Worm (Caenorhabditis elegans) whole organism, L3 larva: Measurements from ENCODE around the gene ZK1010.12.

ENCODE experiments used
- R02D3.7 ChIP-seq: fragments of 150-350 bp; optimal IDR thresholded peaks from 2 replicates; lab custom pipeline; 2014; ENCODE audit warnings: missing biosample characterization, missing genetic modification characterization
- ZK546.5 ChIP-seq: sonication (generic microtip); optimal IDR thresholded peaks from 2 replicates; lab custom pipeline; 2017; ENCODE audit warnings: missing biosample characterization, missing genetic modification characterization
- aly-2 ChIP-seq: fragments of 150-350 bp; optimal IDR thresholded peaks from 2 replicates; lab custom pipeline; 2014; ENCODE audit warnings: missing biosample characterization, missing genetic modification characterization
- ama-1 ChIP-seq: fragments of 150-350 bp; optimal IDR thresholded peaks from 2 replicates; lab custom pipeline; 2018
- ceh-16 ChIP-seq: sonication (generic microtip); optimal IDR thresholded peaks from 2 replicates; lab custom pipeline; 2017; ENCODE audit warnings: missing biosample characterization, missing genetic modification characterization
- ceh-28 ChIP-seq: fragments of 150-350 bp; optimal IDR thresholded peaks from 2 replicates; lab custom pipeline; 2014; ENCODE audit warnings: missing biosample characterization, missing genetic modification reagents, missing genetic modification characterization
- ceh-82 ChIP-seq: fragments of 150-350 bp; optimal IDR thresholded peaks from 2 replicates; lab custom pipeline; 2014; ENCODE audit warnings: missing biosample characterization, missing genetic modification characterization
- daf-12 ChIP-seq: fragments of 150-350 bp; optimal IDR thresholded peaks from 2 replicates; lab custom pipeline; 2014; ENCODE audit warnings: missing biosample characterization, missing genetic modification reagents, missing genetic modification characterization
- egl-27 ChIP-seq: sonication (generic microtip); optimal IDR thresholded peaks from 4 replicates; lab custom pipeline; 2017; ENCODE audit warnings: missing biosample characterization, missing genetic modification reagents, missing genetic modification characterization
- egl-5 ChIP-seq: fragments of 150-350 bp; optimal IDR thresholded peaks from 2 replicates; lab custom pipeline; 2017; ENCODE audit warnings: missing biosample characterization, missing genetic modification reagents, missing genetic modification characterization, inconsistent platforms
- elt-1 ChIP-seq: fragments of 150-350 bp; optimal IDR thresholded peaks from 2 replicates; lab custom pipeline; 2014; ENCODE audit warnings: missing biosample characterization, missing genetic modification characterization
- elt-2 ChIP-seq: sonication (generic microtip); optimal IDR thresholded peaks from 2 replicates; lab custom pipeline; 2016; ENCODE audit warnings: missing genetic modification reagents, mild to moderate bottlenecking, missing genetic modification characterization, missing compliant biosample characterization
- elt-3 ChIP-seq, 3 experiments: fragments of 150-350 bp in 1 of 3; sonication (generic microtip) in 2 of 3; optimal IDR thresholded peaks; 2 replicates in 2 of 3; 4 replicates in 1 of 3; lab custom pipeline; 2014 to 2017; ENCODE audit warnings: missing biosample characterization in 3 of 3, missing genetic modification characterization in 3 of 3
- eor-1 ChIP-seq, 2 experiments: fragments of 150-350 bp; optimal IDR thresholded peaks; 2 replicates each; lab custom pipeline; 2014 to 2018; ENCODE audit warnings: missing biosample characterization in 2 of 2, missing genetic modification characterization in 2 of 2
- fkh-10 ChIP-seq: sonication (generic microtip); optimal IDR thresholded peaks from 2 replicates; lab custom pipeline; 2017; ENCODE audit warnings: missing biosample characterization, missing genetic modification reagents, missing genetic modification characterization
- fkh-2 ChIP-seq: fragments of 150-350 bp; optimal IDR thresholded peaks from 2 replicates; lab custom pipeline; 2014; ENCODE audit warnings: missing biosample characterization, missing genetic modification reagents, missing genetic modification characterization
- hmg-11 ChIP-seq: sonication (generic microtip); optimal IDR thresholded peaks from 2 replicates; lab custom pipeline; 2016; ENCODE audit warnings: missing genetic modification characterization, missing compliant biosample characterization
- jun-1 ChIP-seq: fragments of 150-350 bp; optimal IDR thresholded peaks from 2 replicates; lab custom pipeline; 2014; ENCODE audit warnings: missing biosample characterization, missing genetic modification reagents, missing genetic modification characterization
- lin-15B ChIP-seq: fragments of 150-350 bp; optimal IDR thresholded peaks from 2 replicates; lab custom pipeline; 2014; ENCODE audit warnings: missing biosample characterization, missing genetic modification characterization
- lin-39 ChIP-seq: fragments of 150-350 bp; optimal IDR thresholded peaks from 2 replicates; lab custom pipeline; 2018; ENCODE audit warnings: missing biosample characterization, missing genetic modification reagents, missing genetic modification characterization
- lsy-12 ChIP-seq: sonication (generic microtip); optimal IDR thresholded peaks from 2 replicates; lab custom pipeline; 2016; ENCODE audit warnings: mild to moderate bottlenecking, missing genetic modification characterization, missing compliant biosample characterization
- mdl-1 ChIP-seq: fragments of 150-350 bp; optimal IDR thresholded peaks from 2 replicates; lab custom pipeline; 2014; ENCODE audit warnings: missing biosample characterization, missing genetic modification characterization
- mml-1 ChIP-seq: fragments of 150-350 bp; sonication (generic microtip); optimal IDR thresholded peaks from 3 replicates; lab custom pipeline; 2014; ENCODE audit warnings: missing biosample characterization, missing genetic modification characterization
- nhr-11 ChIP-seq: fragments of 150-350 bp; optimal IDR thresholded peaks from 2 replicates; lab custom pipeline; 2014; ENCODE audit warnings: missing biosample characterization, missing genetic modification characterization
- nhr-12 ChIP-seq: fragments of 150-350 bp; optimal IDR thresholded peaks from 2 replicates; lab custom pipeline; 2014; ENCODE audit warnings: missing biosample characterization, missing genetic modification characterization
- nhr-23 ChIP-seq: fragments of 150-350 bp; optimal IDR thresholded peaks from 2 replicates; lab custom pipeline; 2014; ENCODE audit warnings: missing biosample characterization, missing genetic modification reagents, missing genetic modification characterization
- nhr-237 ChIP-seq: fragments of 150-350 bp; optimal IDR thresholded peaks from 2 replicates; lab custom pipeline; 2014; ENCODE audit warnings: missing biosample characterization, missing genetic modification characterization
- nhr-25 ChIP-seq: sonication (generic microtip); optimal IDR thresholded peaks from 2 replicates; lab custom pipeline; 2017; ENCODE audit warnings: missing biosample characterization, missing genetic modification characterization
- nhr-28 ChIP-seq: fragments of 150-350 bp; optimal IDR thresholded peaks from 2 replicates; lab custom pipeline; 2014; ENCODE audit warnings: missing biosample characterization, missing genetic modification characterization
- nhr-43 ChIP-seq: sonication (generic microtip); optimal IDR thresholded peaks from 2 replicates; lab custom pipeline; 2016; ENCODE audit warnings: mild to moderate bottlenecking, missing genetic modification characterization, missing compliant biosample characterization; ENCODE audit not compliant: poor library complexity, severe bottlenecking
- nhr-67 ChIP-seq: fragments of 150-350 bp; optimal IDR thresholded peaks from 2 replicates; lab custom pipeline; 2014; ENCODE audit warnings: missing biosample characterization, missing genetic modification characterization
- nhr-76 ChIP-seq: fragments of 150-350 bp; sonication (generic microtip); optimal IDR thresholded peaks from 5 replicates; lab custom pipeline; 2014; ENCODE audit warnings: missing biosample characterization, missing genetic modification characterization
- nhr-77 ChIP-seq: fragments of 150-350 bp; optimal IDR thresholded peaks from 2 replicates; lab custom pipeline; 2014; ENCODE audit warnings: missing biosample characterization, missing genetic modification characterization
- pha-4 ChIP-seq: fragments of 150-350 bp; optimal IDR thresholded peaks from 2 replicates; lab custom pipeline; 2014; ENCODE audit warnings: missing biosample characterization, missing genetic modification reagents, missing genetic modification characterization
- pqm-1 ChIP-seq: fragments of 150-350 bp; optimal IDR thresholded peaks from 2 replicates; lab custom pipeline; 2017; ENCODE audit warnings: missing biosample characterization, missing genetic modification characterization, inconsistent platforms
- sea-2 ChIP-seq: fragments of 150-350 bp; sonication (generic microtip); optimal IDR thresholded peaks from 4 replicates; lab custom pipeline; 2014; ENCODE audit warnings: missing biosample characterization, missing genetic modification reagents, missing genetic modification characterization
- skn-1 ChIP-seq: fragments of 150-350 bp; optimal IDR thresholded peaks from 2 replicates; lab custom pipeline; 2014; ENCODE audit warnings: missing biosample characterization, missing genetic modification characterization
- snpc-4 ChIP-seq: fragments of 150-350 bp; optimal IDR thresholded peaks from 2 replicates; lab custom pipeline; 2014; ENCODE audit warnings: missing biosample characterization, missing genetic modification characterization
- unc-62 ChIP-seq: fragments of 150-350 bp; sonication (generic microtip); optimal IDR thresholded peaks from 4 replicates; lab custom pipeline; 2014; ENCODE audit warnings: missing biosample characterization, missing genetic modification reagents, missing genetic modification characterization
- zag-1 ChIP-seq: fragments of 150-350 bp; optimal IDR thresholded peaks from 2 replicates; lab custom pipeline; 2014; ENCODE audit warnings: missing biosample characterization, missing genetic modification characterization
- ztf-11 ChIP-seq: fragments of 150-350 bp; optimal IDR thresholded peaks from 2 replicates; lab custom pipeline; 2014; ENCODE audit warnings: missing biosample characterization, missing genetic modification characterization
- ztf-4 ChIP-seq: fragments of 150-350 bp; optimal IDR thresholded peaks from 2 replicates; lab custom pipeline; 2014; ENCODE audit warnings: missing biosample characterization, missing genetic modification characterization

Gene ZK1010.12

ce11 chrIII:13004316-13004715 lies 13.2 kb downstream of the ZK1010.12 start:
- TF ChIP-seq pqm-1 (no peak), eor-1 (tag; optimal IDR thresholded peaks at IDR 0.05; lab: Kevin White, UChicago) (no peak), skn-1 (tag; lab: Kevin White, UChicago) (no peak), lin-39 (no peak), ceh-16 (tag; lab: Kevin White, UChicago) (no peak), ztf-11 (tag; lab: Kevin White, UChicago) (no peak), daf-12 (tag; lab: Kevin White, UChicago) (no peak), zag-1 (tag; lab: Kevin White, UChicago) (no peak), egl-27 (no peak)

- no peak for TF ChIP-seq elt-2 (tag; lab: Kevin White, UChicago)
- TF ChIP-seq elt-1, result no peak
- TF ChIP-seq nhr-25, result no peak
- no peak for TF ChIP-seq ama-1 (lab: Kevin White, UChicago)
- TF ChIP-seq pha-4, result no peak
- TF ChIP-seq daf-12 (tag; lab: Kevin White, UChicago), result no peak
Observed at ce11 chrIII:13005161-13005560, 14.1 kb downstream of the ZK1010.12 start, which contains the start of gene snf-7. TSS of gene snf-7 (plus strand) at chrIII:13005461.

- no peak for TF ChIP-seq lin-39
- peak; percentile 4 for TF ChIP-seq unc-62 (GFP tag; lab: Kevin White, UChicago)
- TF ChIP-seq nhr-67, result no peak
- TF ChIP-seq snpc-4 (tag; lab: Kevin White, UChicago), result no peak
- no peak for TF ChIP-seq aly-2 (tag; lab: Kevin White, UChicago)
- no peak for TF ChIP-seq ztf-4 (tag; lab: Kevin White, UChicago)
- peak; percentile 74 for TF ChIP-seq nhr-23 (tag; lab: Kevin White, UChicago)
- TF ChIP-seq pqm-1, result no peak
- TF ChIP-seq nhr-12 (tag; lab: Kevin White, UChicago), result no peak
- no peak for TF ChIP-seq sea-2 (GFP tag; lab: Kevin White, UChicago)
Observed at ce11 chrIII:13011927-13012326, 20.8 kb downstream of the ZK1010.12 start.

- TF ChIP-seq lin-15B (no peak), zag-1 (tag; lab: Kevin White, UChicago) (no peak), sea-2 (GFP tag; lab: Kevin White, UChicago) (no peak), eor-1 (tag; optimal IDR thresholded peaks at IDR 0.05; lab: Kevin White, UChicago) (no peak), R02D3.7 (tag; lab: Kevin White, UChicago) (no peak), elt-2 (tag; lab: Kevin White, UChicago) (no peak), ztf-4 (tag; lab: Kevin White, UChicago) (no peak), jun-1 (tag; lab: Kevin White, UChicago) (no peak), nhr-43 (no peak), nhr-76 (tag; lab: Kevin White, UChicago) (no peak), nhr-67 (no peak), ceh-82 (tag; lab: Kevin White, UChicago) (no peak), elt-3 (tag; optimal IDR thresholded peaks at IDR 0.05; lab: Kevin White, UChicago) (no peak), ZK546.5 (no peak), daf-12 (tag; lab: Kevin White, UChicago) (no peak), mdl-1 (no peak)
Observed at ce11 chrIII:13013912-13014311, 22.8 kb downstream of the ZK1010.12 start.

ce11 chrIII:13015754-13016317 lies 24.7 kb downstream of the ZK1010.12 start:
- TF ChIP-seq snpc-4 (tag; lab: Kevin White, UChicago) (no peak), daf-12 (tag; lab: Kevin White, UChicago) (no peak), nhr-28 (tag; lab: Kevin White, UChicago) (no peak), ZK546.5 (no peak), skn-1 (tag; lab: Kevin White, UChicago) (peak; percentile 51), nhr-77 (no peak), fkh-2 (no peak), elt-1 (no peak), pha-4 (no peak), nhr-23 (tag; lab: Kevin White, UChicago) (peak; percentile 34), ceh-82 (tag; lab: Kevin White, UChicago) (no peak), ztf-4 (tag; lab: Kevin White, UChicago) (no peak), ceh-28 (no peak), nhr-25 (peak; percentile 43), nhr-11 (tag; lab: Kevin White, UChicago) (no peak), sea-2 (GFP tag; lab: Kevin White, UChicago) (no peak), mml-1 (tag; lab: Kevin White, UChicago) (no peak), lin-39 (peak; percentile 56), lsy-12 (tag; lab: Kevin White, UChicago) (peak; percentile 53), nhr-67 (no peak), R02D3.7 (tag; lab: Kevin White, UChicago) (no peak), egl-5 (no peak), egl-27 (no peak), fkh-10 (GFP tag; lab: Kevin White, UChicago) (no peak), mdl-1 (no peak), eor-1 (tag; optimal IDR thresholded peaks at IDR 0.05; lab: Kevin White, UChicago) (no peak), nhr-237 (no peak), ztf-11 (tag; lab: Kevin White, UChicago) (no peak), hmg-11 (tag; lab: Kevin White, UChicago) (peak; percentile 73), elt-3 (tag; optimal IDR thresholded peaks at IDR 0.05; lab: Kevin White, UChicago) (no peak), elt-2 (tag; lab: Kevin White, UChicago) (peak; percentile 31), zag-1 (tag; lab: Kevin White, UChicago) (no peak), ceh-16 (tag; lab: Kevin White, UChicago) (no peak), nhr-76 (tag; lab: Kevin White, UChicago) (no peak)
